Worm (Caenorhabditis elegans): ENCODE data around the gene lgc-39.

- TF ChIP-seq elt-2 (tag; optimal IDR thresholded peaks at IDR 0.05) (no peak), pag-3 (tag; optimal IDR thresholded peaks at IDR 0.05; ENCODE audit: borderline replicate concordance) (no peak), C38D4.7 (GFP tag; optimal IDR thresholded peaks at IDR 0.05) (no peak), hlh-15 (tag; optimal IDR thresholded peaks at IDR 0.05) (no peak), ceh-31 (tag; optimal IDR thresholded peaks at IDR 0.05) (no peak), ceh-9 (tag; optimal IDR thresholded peaks at IDR 0.05) (no peak), F13H6.1 (tag; optimal IDR thresholded peaks at IDR 0.05) (no peak), pat-9 (tag; optimal IDR thresholded peaks at IDR 0.05) (no peak)
These were observed 11.1 kb upstream of the lgc-39 start, which contains the start of gene srh-83 for ce11 chrV:7164210-7164609.

Measured in whole organism, late embryonic.